Worm (Caenorhabditis elegans) whole organism, mixed stage, embryonic: ENCODE results near the gene elo-6.

Experiments
- M03D4.4 ChIP-seq: sonication (generic microtip); optimal IDR thresholded peaks from 2 replicates; lab custom pipeline; 2017; ENCODE audit warnings: mild to moderate bottlenecking, missing genetic modification characterization, missing compliant biosample characterization
- bed-3 ChIP-seq: fragments of 200-800 bp; sonication (Bioruptor generic); optimal IDR thresholded peaks from 3 replicates; lab custom pipeline; 2018; ENCODE audit warnings: mild to moderate bottlenecking, missing genetic modification characterization, moderate library complexity, missing compliant biosample characterization
- blmp-1 ChIP-seq: fragments of 150-350 bp; optimal IDR thresholded peaks from 2 replicates; lab custom pipeline; 2014; ENCODE audit warnings: missing biosample characterization, missing genetic modification characterization
- ceh-39 ChIP-seq: fragments of 150-350 bp; optimal IDR thresholded peaks from 2 replicates; lab custom pipeline; 2014; ENCODE audit warnings: missing biosample characterization, missing genetic modification characterization
- ceh-43 ChIP-seq: fragments of 200-800 bp; sonication (Bioruptor generic); optimal IDR thresholded peaks from 2 replicates; lab custom pipeline; 2018; ENCODE audit warnings: mild to moderate bottlenecking, missing genetic modification characterization, moderate library complexity, missing compliant biosample characterization
- ceh-83 ChIP-seq: fragments of 200-800 bp; sonication (Bioruptor generic); optimal IDR thresholded peaks from 2 replicates; lab custom pipeline; 2018; ENCODE audit warnings: mild to moderate bottlenecking, missing genetic modification characterization, missing compliant biosample characterization
- ces-1 ChIP-seq: fragments of 150-350 bp; optimal IDR thresholded peaks from 2 replicates; lab custom pipeline; 2014; ENCODE audit warnings: missing biosample characterization, missing genetic modification reagents, missing genetic modification characterization
- cnd-1 ChIP-seq: fragments of 200-800 bp; sonication (Bioruptor generic); optimal IDR thresholded peaks from 2 replicates; lab custom pipeline; 2018; ENCODE audit warnings: mild to moderate bottlenecking, missing genetic modification characterization, missing compliant biosample characterization
- drap-1 ChIP-seq: fragments of 200-800 bp; sonication (Bioruptor generic); optimal IDR thresholded peaks from 3 replicates; lab custom pipeline; 2018; ENCODE audit warnings: mild to moderate bottlenecking, missing genetic modification characterization, missing compliant biosample characterization
- elt-1 ChIP-seq: sonication (generic microtip); optimal IDR thresholded peaks from 2 replicates; lab custom pipeline; 2017; ENCODE audit warnings: missing genetic modification characterization, mild to moderate bottlenecking, missing compliant biosample characterization, antibody characterized with exemption, moderate library complexity, borderline replicate concordance; ENCODE audit not compliant: insufficient read depth
- elt-3 ChIP-seq: fragments of 150-350 bp; optimal IDR thresholded peaks from 2 replicates; lab custom pipeline; 2014; ENCODE audit warnings: missing biosample characterization, missing genetic modification characterization
- flh-1 ChIP-seq: fragments of 200-800 bp; sonication (Bioruptor generic); optimal IDR thresholded peaks from 2 replicates; lab custom pipeline; 2018; ENCODE audit warnings: mild to moderate bottlenecking, missing genetic modification characterization, moderate library complexity, missing compliant biosample characterization
- ham-2 ChIP-seq: fragments of 200-800 bp; sonication (Bioruptor generic); optimal IDR thresholded peaks from 2 replicates; lab custom pipeline; 2018; ENCODE audit warnings: mild to moderate bottlenecking, missing genetic modification characterization, missing compliant biosample characterization
- hlh-1 ChIP-seq: fragments of 150-350 bp; optimal IDR thresholded peaks from 2 replicates; lab custom pipeline; 2014; ENCODE audit warnings: missing biosample characterization, missing genetic modification reagents, missing genetic modification characterization
- lin-13 ChIP-seq: fragments of 150-350 bp; optimal IDR thresholded peaks from 2 replicates; lab custom pipeline; 2014; ENCODE audit warnings: missing biosample characterization, missing genetic modification characterization
- lin-32 ChIP-seq: fragments of 200-800 bp; sonication (Bioruptor generic); optimal IDR thresholded peaks from 2 replicates; lab custom pipeline; 2018; ENCODE audit warnings: mild to moderate bottlenecking, missing genetic modification characterization, missing compliant biosample characterization
- lsy-2 ChIP-seq: fragments of 150-350 bp; optimal IDR thresholded peaks from 2 replicates; lab custom pipeline; 2014; ENCODE audit warnings: missing biosample characterization, missing genetic modification characterization
- mep-1 ChIP-seq: fragments of 150-350 bp; optimal IDR thresholded peaks from 2 replicates; lab custom pipeline; 2017; ENCODE audit warnings: missing biosample characterization, missing genetic modification reagents, missing genetic modification characterization, inconsistent platforms
- mls-2 ChIP-seq: sonication (generic microtip); optimal IDR thresholded peaks from 2 replicates; lab custom pipeline; 2016; ENCODE audit warnings: mild to moderate bottlenecking, missing genetic modification characterization, moderate library complexity, missing compliant biosample characterization
- nhr-2 ChIP-seq: fragments of 150-350 bp; optimal IDR thresholded peaks from 2 replicates; lab custom pipeline; 2014; ENCODE audit warnings: missing biosample characterization, missing genetic modification characterization
- nhr-237 ChIP-seq: fragments of 150-350 bp; optimal IDR thresholded peaks from 2 replicates; lab custom pipeline; 2014; ENCODE audit warnings: missing biosample characterization, missing genetic modification characterization
- nhr-28 ChIP-seq: fragments of 150-350 bp; optimal IDR thresholded peaks from 2 replicates; lab custom pipeline; 2014; ENCODE audit warnings: missing biosample characterization, missing genetic modification characterization
- pha-4 ChIP-seq: fragments of 150-350 bp; optimal IDR thresholded peaks from 2 replicates; lab custom pipeline; 2018; ENCODE audit warnings: missing biosample characterization, missing genetic modification reagents, missing genetic modification characterization
- sem-2 ChIP-seq: fragments of 200-800 bp; sonication (Bioruptor generic); optimal IDR thresholded peaks from 2 replicates; lab custom pipeline; 2018; ENCODE audit warnings: mild to moderate bottlenecking, missing genetic modification characterization, missing compliant biosample characterization
- snpc-4 ChIP-seq: fragments of 150-350 bp; optimal IDR thresholded peaks from 2 replicates; lab custom pipeline; 2014; ENCODE audit warnings: missing biosample characterization, missing genetic modification characterization
- sptf-1 ChIP-seq: sonication (generic microtip); optimal IDR thresholded peaks from 2 replicates; lab custom pipeline; 2017; ENCODE audit warnings: mild to moderate bottlenecking, missing genetic modification characterization, moderate library complexity, missing compliant biosample characterization
- unc-120 ChIP-seq: sonication (generic microtip); optimal IDR thresholded peaks from 2 replicates; lab custom pipeline; 2017; ENCODE audit warnings: missing genetic modification characterization, missing compliant biosample characterization; ENCODE audit not compliant: poor library complexity, severe bottlenecking
- unc-39 ChIP-seq: fragments of 150-350 bp; optimal IDR thresholded peaks from 2 replicates; lab custom pipeline; 2014; ENCODE audit warnings: missing biosample characterization, missing genetic modification characterization
- zip-8 ChIP-seq: fragments of 150-350 bp; optimal IDR thresholded peaks from 2 replicates; lab custom pipeline; 2014; ENCODE audit warnings: missing biosample characterization, missing genetic modification characterization
- ztf-11 ChIP-seq: fragments of 150-350 bp; optimal IDR thresholded peaks from 2 replicates; lab custom pipeline; 2014; ENCODE audit warnings: missing biosample characterization, missing genetic modification characterization

Gene elo-6

DNA sequence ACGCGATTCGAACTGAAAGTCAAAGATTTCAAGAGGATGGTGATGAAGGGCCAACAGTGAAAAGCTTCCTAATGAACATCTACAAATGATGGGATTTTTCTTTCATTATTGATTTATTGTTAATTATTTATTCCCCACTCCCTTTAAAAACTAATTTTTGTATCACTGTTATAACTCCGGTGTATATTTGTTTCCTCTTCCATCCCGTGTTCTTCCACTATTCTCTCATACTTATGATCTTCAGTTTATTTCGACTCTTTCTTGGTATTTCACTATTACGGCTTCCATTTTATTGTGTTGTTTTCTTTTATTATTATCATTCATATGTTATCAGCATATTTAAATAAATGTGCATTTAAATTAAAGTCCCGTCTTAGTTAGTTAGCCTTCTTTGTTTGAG lies 14.0 kb downstream of the elo-6 start:
- TF ChIP-seq M03D4.4 (tag; lab: Kevin White, UChicago) (no peak), ceh-83 (GFP tag; lab: Kevin White, UChicago) (no peak), ztf-11 (tag; lab: Kevin White, UChicago) (no peak), lin-32 (GFP tag; lab: Kevin White, UChicago) (no peak), nhr-2 (tag; lab: Kevin White, UChicago) (no peak)

ce11 chrIV:5370914-5371313 lies 17.4 kb downstream of the elo-6 start:
- TF ChIP-seq hlh-1: no peak
- no peak for TF ChIP-seq cnd-1 (tag; lab: Kevin White, UChicago)
- TF ChIP-seq lsy-2 (tag; lab: Kevin White, UChicago): peak; percentile 54
- peak; percentile 71 for TF ChIP-seq sptf-1 (tag; lab: Kevin White, UChicago)
- TF ChIP-seq ceh-83 (GFP tag; lab: Kevin White, UChicago): no peak
- no peak for TF ChIP-seq sem-2 (GFP tag; lab: Kevin White, UChicago)
- peak; percentile 65 for TF ChIP-seq nhr-237
- peak; percentile 20 for TF ChIP-seq ces-1 (GFP tag; lab: Kevin White, UChicago)
- peak; percentile 79 for TF ChIP-seq M03D4.4 (tag; lab: Kevin White, UChicago)
- no peak for TF ChIP-seq zip-8
- no peak for TF ChIP-seq lin-32 (GFP tag; lab: Kevin White, UChicago)
- no peak for TF ChIP-seq nhr-28 (tag; lab: Kevin White, UChicago)
- TF ChIP-seq ztf-11 (tag; lab: Kevin White, UChicago): no peak
- peak; percentile 43 for TF ChIP-seq unc-120
- peak; percentile 68 for TF ChIP-seq mep-1 (tag; lab: Kevin White, UChicago)
- no peak for TF ChIP-seq snpc-4 (tag; lab: Kevin White, UChicago)
- TF ChIP-seq ceh-39 (tag; lab: Kevin White, UChicago): peak; percentile 6
- no peak for TF ChIP-seq drap-1 (GFP tag; lab: Kevin White, UChicago)
- TF ChIP-seq ceh-43: peak; percentile 0

- TF ChIP-seq elt-3 (tag; lab: Kevin White, UChicago) (no peak), sptf-1 (tag; lab: Kevin White, UChicago) (no peak), lin-32 (GFP tag; lab: Kevin White, UChicago) (no peak), mep-1 (tag; lab: Kevin White, UChicago) (no peak), unc-120 (no peak), ceh-43 (no peak), ztf-11 (tag; lab: Kevin White, UChicago) (no peak), sem-2 (GFP tag; lab: Kevin White, UChicago) (no peak), ceh-39 (tag; lab: Kevin White, UChicago) (no peak), unc-39 (tag; lab: Kevin White, UChicago) (no peak), ces-1 (GFP tag; lab: Kevin White, UChicago) (no peak), elt-1 (tag; lab: Kevin White, UChicago) (no peak), blmp-1 (tag; lab: Kevin White, UChicago) (no peak), bed-3 (GFP tag; lab: Kevin White, UChicago) (no peak), pha-4 (no peak), mls-2 (tag; lab: Kevin White, UChicago) (no peak), lin-13 (tag; lab: Kevin White, UChicago) (no peak)
These were observed 18.9 kb downstream of the elo-6 start, which contains the start of gene F41H10.3 for ce11 chrIV:5369414-5369813. Gene F41H10.3, plus strand, starts transcription at chrIV:5369801.

DNA sequence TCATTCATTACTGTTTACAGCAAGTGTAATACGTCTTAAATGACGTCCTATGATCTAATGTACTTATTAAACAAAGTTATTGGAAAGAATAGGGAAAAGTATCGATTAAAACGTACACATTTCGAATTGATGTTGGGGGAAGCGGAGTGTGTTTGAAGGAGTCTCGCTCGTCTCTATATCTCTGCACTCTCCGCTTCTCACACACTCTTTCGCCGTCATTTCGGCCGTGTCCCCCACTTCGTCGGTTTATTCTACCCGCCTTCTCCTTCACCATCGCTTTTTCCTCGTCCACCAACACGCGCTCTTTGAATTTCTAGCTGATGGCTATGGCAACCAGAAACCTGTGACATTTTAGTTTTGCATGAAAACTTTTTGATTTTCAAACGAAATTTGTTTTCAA lies 19.5 kb downstream of the elo-6 start:
- TF ChIP-seq ham-2 (GFP tag; lab: Kevin White, UChicago): peak; percentile 71
- no peak for TF ChIP-seq elt-3 (tag; lab: Kevin White, UChicago)
- TF ChIP-seq ces-1 (GFP tag; lab: Kevin White, UChicago): peak; percentile 43

ce11 chrIV:5367899-5368298 lies 20.5 kb downstream of the elo-6 start:
- TF ChIP-seq ceh-83 (GFP tag; lab: Kevin White, UChicago): no peak
- TF ChIP-seq flh-1 (GFP tag; lab: Kevin White, UChicago): no peak
- TF ChIP-seq unc-120: no peak
